Fruit fly (Drosophila melanogaster) whole organism, embryonic: ENCODE measurements around the gene trio.

Experiments
- Asciz ChIP-seq: fragments of 200-800 bp; sonication (Bioruptor generic); optimal IDR thresholded peaks from 2 replicates; lab custom pipeline; 2017; ENCODE audit warnings: missing biosample characterization, mild to moderate bottlenecking, missing genetic modification characterization, missing genetic modification reagents
- Atf6 ChIP-seq: fragments of 200-800 bp; sonication (Bioruptor generic); IDR thresholded peaks from 2 replicates; pipeline ENCODE4 v1.3.6; 2022; ENCODE audit warnings: missing biosample characterization, missing genetic modification characterization
- BtbVII ChIP-seq: fragments of 200-800 bp; sonication (Bioruptor generic); optimal IDR thresholded peaks from 3 replicates; lab custom pipeline; 2017; ENCODE audit warnings: missing biosample characterization, mild to moderate bottlenecking, missing genetic modification characterization
- CG10366 ChIP-seq: fragments of 200-800 bp; sonication (Bioruptor generic); IDR thresholded peaks from 2 replicates; pipeline ENCODE4 v1.3.6; 2022; ENCODE audit warnings: missing biosample characterization, missing genetic modification characterization
- CG10431 ChIP-seq: fragments of 200-800 bp; sonication (Bioruptor generic); optimal IDR thresholded peaks from 3 replicates; lab custom pipeline; 2018; ENCODE audit warnings: missing biosample characterization, mild to moderate bottlenecking, missing genetic modification characterization
- CG10979 ChIP-seq: fragments of 200-800 bp; sonication (Bioruptor generic); optimal IDR thresholded peaks from 2 replicates; lab custom pipeline; 2018; ENCODE audit warnings: missing biosample characterization, mild to moderate bottlenecking, missing genetic modification characterization, moderate library complexity
- CG11247 ChIP-seq: fragments of 200-800 bp; sonication (Bioruptor generic); IDR thresholded peaks from 2 replicates; pipeline ENCODE4 v1.3.6; 2022; ENCODE audit warnings: missing biosample characterization, missing genetic modification characterization
- CG1233 ChIP-seq: fragments of 200-800 bp; sonication (Bioruptor generic); optimal IDR thresholded peaks from 4 replicates; lab custom pipeline; 2018; ENCODE audit warnings: missing biosample characterization, mild to moderate bottlenecking, missing genetic modification characterization
- CG1603 ChIP-seq: fragments of 200-800 bp; sonication (Bioruptor generic); optimal IDR thresholded peaks from 2 replicates; lab custom pipeline; 2019; ENCODE audit warnings: missing biosample characterization, mild to moderate bottlenecking, missing genetic modification characterization, moderate library complexity
- CG17361 ChIP-seq: fragments of 200-800 bp; sonication (Bioruptor generic); IDR thresholded peaks from 3 replicates; pipeline ENCODE4 v1.3.6; 2022; ENCODE audit warnings: missing biosample characterization, missing genetic modification characterization
- CG17385 ChIP-seq: fragments of 200-800 bp; sonication (Bioruptor generic); optimal IDR thresholded peaks from 3 replicates; lab custom pipeline; 2018; ENCODE audit warnings: missing biosample characterization, mild to moderate bottlenecking, missing genetic modification characterization
- CG1832 ChIP-seq: fragments of 200-800 bp; sonication (Bioruptor generic); optimal IDR thresholded peaks from 2 replicates; lab custom pipeline; 2017; ENCODE audit warnings: missing biosample characterization, mild to moderate bottlenecking, missing genetic modification characterization, inconsistent platforms
- CG2889 ChIP-seq: fragments of 200-800 bp; sonication (Bioruptor generic); IDR thresholded peaks from 3 replicates; pipeline ENCODE4 v1.3.6; 2022; ENCODE audit warnings: missing biosample characterization, missing genetic modification characterization
- CG3065 ChIP-seq: fragments of 200-800 bp; sonication (Bioruptor generic); optimal IDR thresholded peaks from 2 replicates; lab custom pipeline; 2016; ENCODE audit warnings: missing biosample characterization, missing genetic modification characterization
- CG31441 ChIP-seq: fragments of 200-800 bp; sonication (Bioruptor generic); IDR thresholded peaks from 2 replicates; pipeline ENCODE4 v1.3.6; 2022; ENCODE audit warnings: missing biosample characterization, missing genetic modification characterization
- CG32772 ChIP-seq: fragments of 200-800 bp; sonication (Bioruptor generic); IDR thresholded peaks from 2 replicates; pipeline ENCODE4 v1.3.6; 2022; ENCODE audit warnings: missing biosample characterization, missing genetic modification characterization
- CG34224 ChIP-seq: fragments of 200-800 bp; sonication (Bioruptor generic); IDR thresholded peaks from 3 replicates; pipeline ENCODE4 v1.3.6; 2022; ENCODE audit warnings: missing biosample characterization, missing genetic modification characterization; ENCODE audit not compliant: partially characterized antibody
- CG34376 ChIP-seq: fragments of 200-800 bp; sonication (Bioruptor generic); optimal IDR thresholded peaks from 2 replicates; lab custom pipeline; 2018; ENCODE audit warnings: missing biosample characterization, mild to moderate bottlenecking, missing genetic modification characterization
- CG34422 ChIP-seq: fragments of 200-800 bp; sonication (Bioruptor generic); IDR thresholded peaks from 3 replicates; pipeline ENCODE4 v1.3.6; 2022; ENCODE audit warnings: missing biosample characterization, missing genetic modification characterization
- CG4404 ChIP-seq: fragments of 200-800 bp; sonication (Bioruptor generic); IDR thresholded peaks from 2 replicates; pipeline ENCODE4 v1.3.6; 2022; ENCODE audit warnings: missing biosample characterization, missing genetic modification characterization
- Camta ChIP-seq: fragments of 200-800 bp; sonication (Bioruptor generic); optimal IDR thresholded peaks from 2 replicates; lab custom pipeline; 2016; ENCODE audit warnings: missing biosample characterization, missing genetic modification characterization
- Dll ChIP-seq: fragments of 200-800 bp; sonication (Bioruptor generic); IDR thresholded peaks from 4 replicates; pipeline ENCODE4 v1.3.6; 2022; ENCODE audit warnings: missing biosample characterization, missing genetic modification characterization; ENCODE audit not compliant: partially characterized antibody
- Dref ChIP-seq: fragments of 200-800 bp; sonication (Bioruptor generic); IDR thresholded peaks from 2 replicates; pipeline ENCODE4 v1.3.6; 2022; ENCODE audit warnings: missing biosample characterization, missing genetic modification characterization
- Ets65A ChIP-seq: fragments of 200-800 bp; sonication (Bioruptor generic); peaks from one replicate; lab custom pipeline; 2016; ENCODE audit warnings: missing biosample characterization, missing genetic modification characterization
- Ets97D ChIP-seq: fragments of 200-800 bp; sonication (Bioruptor generic); optimal IDR thresholded peaks from 3 replicates; lab custom pipeline; 2016; ENCODE audit warnings: missing biosample characterization, missing genetic modification characterization
- H15 ChIP-seq: fragments of 200-800 bp; sonication (Bioruptor generic); IDR thresholded peaks from 3 replicates; pipeline ENCODE4 v1.3.6; 2022; ENCODE audit warnings: missing biosample characterization, missing genetic modification characterization
- HLH4C ChIP-seq: fragments of 200-800 bp; sonication (Bioruptor generic); IDR thresholded peaks from 3 replicates; pipeline ENCODE4 v1.3.6; 2022; ENCODE audit warnings: missing biosample characterization, missing genetic modification characterization; ENCODE audit not compliant: partially characterized antibody
- HLHmδ ChIP-seq: fragments of 200-800 bp; sonication (Bioruptor generic); optimal IDR thresholded peaks from 2 replicates; lab custom pipeline; 2018; ENCODE audit warnings: missing biosample characterization, mild to moderate bottlenecking, missing genetic modification characterization, moderate library complexity
- Hr51 ChIP-seq, 2 experiments: fragments of 200-800 bp; sonication (Bioruptor generic); optimal IDR thresholded peaks; 2 replicates in 1 of 2; 3 replicates in 1 of 2; lab custom pipeline; 2016 to 2018; ENCODE audit warnings: missing biosample characterization in 2 of 2, missing genetic modification characterization in 2 of 2, mild to moderate bottlenecking in 1 of 2, moderate library complexity in 1 of 2
- Hr78 ChIP-seq, 2 experiments: fragments of 200-800 bp in 1 of 2; fragments of >200 bp in 1 of 2; sonication (Bioruptor generic) in 1 of 2; optimal IDR thresholded peaks; 2 replicates each; lab custom pipeline; 2017 to 2019; ENCODE audit warnings: missing biosample characterization in 2 of 2, missing genetic modification characterization in 2 of 2, mild to moderate bottlenecking in 1 of 2, moderate library complexity in 1 of 2
- Lhr ChIP-seq: fragments of 200-800 bp; sonication (Bioruptor generic); optimal IDR thresholded peaks from 3 replicates; lab custom pipeline; 2017; ENCODE audit warnings: mild to moderate bottlenecking, missing biosample characterization, missing genetic modification reagents, missing genetic modification characterization
- Pdp1 ChIP-seq, 2 experiments: fragments of 200-800 bp; sonication (Bioruptor generic); optimal IDR thresholded peaks; 3 replicates each; lab custom pipeline; 2016; ENCODE audit warnings: missing biosample characterization in 2 of 2, missing genetic modification characterization in 2 of 2, mild to moderate bottlenecking in 1 of 2, moderate library complexity in 1 of 2
- Six4 ChIP-seq: fragments of 200-800 bp; sonication (Bioruptor generic); optimal IDR thresholded peaks from 2 replicates; lab custom pipeline; 2016; ENCODE audit warnings: missing biosample characterization, missing genetic modification characterization
- Sry-δ ChIP-seq: fragments of 200-800 bp; sonication (Bioruptor generic); optimal IDR thresholded peaks from 2 replicates; lab custom pipeline; 2016; ENCODE audit warnings: missing biosample characterization, missing genetic modification characterization
- abd-A ChIP-seq: fragments of 200-800 bp; sonication (Bioruptor generic); optimal IDR thresholded peaks from 3 replicates; lab custom pipeline; 2019; ENCODE audit warnings: missing biosample characterization, mild to moderate bottlenecking, missing genetic modification characterization, moderate library complexity
- cg ChIP-seq: fragments of 200-800 bp; sonication (Bioruptor generic); optimal IDR thresholded peaks from 3 replicates; lab custom pipeline; 2019; ENCODE audit warnings: missing biosample characterization, mild to moderate bottlenecking, missing genetic modification characterization, moderate library complexity
- ftz-f1 ChIP-seq: fragments of 200-800 bp; sonication (Bioruptor generic); optimal IDR thresholded peaks from 2 replicates; lab custom pipeline; 2016; ENCODE audit warnings: missing biosample characterization, missing genetic modification characterization
- grau ChIP-seq: fragments of 200-800 bp; optimal IDR thresholded peaks from 3 replicates; lab custom pipeline; 2019; ENCODE audit warnings: missing biosample characterization, mild to moderate bottlenecking, missing genetic modification characterization, moderate library complexity
- grn ChIP-seq: fragments of 200-800 bp; sonication (Bioruptor generic); optimal IDR thresholded peaks from 3 replicates; lab custom pipeline; 2017; ENCODE audit warnings: missing biosample characterization, missing genetic modification characterization
- hth ChIP-seq: fragments of >200 bp; optimal IDR thresholded peaks from 2 replicates; lab custom pipeline; 2017; ENCODE audit warnings: inconsistent platforms
- ind ChIP-seq: fragments of 200-800 bp; sonication (Bioruptor generic); optimal IDR thresholded peaks from 3 replicates; lab custom pipeline; 2016; ENCODE audit warnings: missing biosample characterization, missing genetic modification characterization
- lmd ChIP-seq: fragments of 200-800 bp; sonication (Bioruptor generic); IDR thresholded peaks from 2 replicates; pipeline ENCODE4 v1.3.6; 2022; ENCODE audit warnings: missing biosample characterization, missing genetic modification characterization
- nom ChIP-seq: fragments of 200-800 bp; sonication (Bioruptor generic); optimal IDR thresholded peaks from 2 replicates; lab custom pipeline; 2017; ENCODE audit warnings: missing biosample characterization, missing genetic modification characterization, mild to moderate bottlenecking, moderate library complexity, missing genetic modification reagents
- p53 ChIP-seq: fragments of 200-800 bp; sonication (Bioruptor generic); optimal IDR thresholded peaks from 2 replicates; lab custom pipeline; 2016; ENCODE audit warnings: missing biosample characterization, missing genetic modification characterization
- ro ChIP-seq: fragments of 200-800 bp; sonication (Bioruptor generic); IDR thresholded peaks from 2 replicates; pipeline ENCODE4 v1.3.6; 2022; ENCODE audit warnings: missing biosample characterization, missing genetic modification characterization
- run ChIP-seq: fragments of 200-800 bp; sonication (Bioruptor generic); optimal IDR thresholded peaks from 3 replicates; lab custom pipeline; 2018; ENCODE audit warnings: missing biosample characterization, mild to moderate bottlenecking, missing genetic modification characterization
- sob ChIP-seq: fragments of 200-800 bp; sonication (Bioruptor generic); IDR thresholded peaks from 2 replicates; pipeline ENCODE4 v1.3.6; 2022; ENCODE audit warnings: missing biosample characterization, missing genetic modification characterization
- stc ChIP-seq: fragments of 200-800 bp; sonication (Bioruptor generic); IDR thresholded peaks from 2 replicates; pipeline ENCODE4 v1.3.6; 2022; ENCODE audit warnings: missing biosample characterization, missing genetic modification characterization
- sug ChIP-seq: fragments of 200-800 bp; optimal IDR thresholded peaks from 2 replicates; lab custom pipeline; 2019; ENCODE audit warnings: missing biosample characterization, mild to moderate bottlenecking, missing genetic modification characterization, moderate library complexity
- trem ChIP-seq: fragments of 200-800 bp; optimal IDR thresholded peaks from 3 replicates; lab custom pipeline; 2019; ENCODE audit warnings: missing biosample characterization, mild to moderate bottlenecking, missing genetic modification characterization, moderate library complexity
- usp ChIP-seq: fragments of >200 bp; optimal IDR thresholded peaks from 2 replicates; lab custom pipeline; 2017; ENCODE audit warnings: missing biosample characterization, missing genetic modification characterization

Gene trio

DNA sequence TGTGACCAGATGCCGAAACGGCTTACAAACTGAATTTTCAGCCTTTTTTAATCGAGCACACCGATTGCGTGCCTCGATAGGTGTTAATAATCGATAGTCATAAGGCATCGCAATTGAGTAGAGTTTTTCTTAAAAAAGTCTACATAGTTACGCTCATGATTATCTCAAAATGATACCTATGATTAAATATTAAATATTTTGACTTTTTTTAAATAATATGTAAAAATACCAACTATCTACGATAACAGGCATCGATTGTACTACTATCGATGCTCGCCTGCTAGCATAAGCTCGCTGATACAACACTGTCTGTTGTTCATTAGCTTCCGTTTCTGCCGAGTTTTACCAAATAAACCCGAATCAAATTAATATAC lies 199 bp upstream of the trio start (continued):
- TF ChIP-seq Pdp1 (GFP tag; optimal IDR thresholded peaks at IDR 0.05; lab: Kevin White, UChicago) (no peak), ftz-f1 (GFP tag; lab: Kevin White, UChicago) (no peak), usp (GFP tag; lab: Kevin White, UChicago) (no peak), CG2889 (no peak), CG31441 (GFP tag; lab: Robert Waterston, UW) (peak; percentile 58; the same call in 1 of the 2 replicates), CG3065 (GFP tag; lab: Kevin White, UChicago) (no peak), H15 (GFP tag; lab: Robert Waterston, UW) (0 out of 3 replicates have a peak, but pooled peaks have one; percentile 32), grau (peak; percentile 49), ro (GFP tag; lab: Robert Waterston, UW) (no peak), CG1233 (GFP tag; lab: Kevin White, UChicago) (peak; percentile 62), Atf6 (GFP tag; lab: Robert Waterston, UW) (no peak), CG4404 (GFP tag; lab: Robert Waterston, UW) (no peak), CG10366 (GFP tag; lab: Robert Waterston, UW) (peak; percentile 46), grn (GFP tag; lab: Kevin White, UChicago) (no peak), trem (tag; lab: Kevin White, UChicago) (peak; percentile 65), CG34376 (GFP tag; lab: Kevin White, UChicago) (peak; percentile 34), Lhr (GFP tag; lab: Kevin White, UChicago) (peak; percentile 46), HLHmδ (GFP tag; lab: Kevin White, UChicago) (peak; percentile 43), abd-A (tag; lab: Kevin White, UChicago) (no peak), Dref (GFP tag; lab: Robert Waterston, UW) (peak; percentile 88), run (no peak), CG1603 (tag; lab: Kevin White, UChicago) (peak; percentile 42), CG1832 (GFP tag; lab: Kevin White, UChicago) (no peak), CG11247 (GFP tag; lab: Robert Waterston, UW) (peak; percentile 53; the same call in 1 of the 2 replicates), Asciz (peak; percentile 15), BtbVII (GFP tag; lab: Kevin White, UChicago) (peak; percentile 61), Camta (GFP tag; lab: Kevin White, UChicago) (no peak), CG10979 (tag; lab: Kevin White, UChicago) (no peak), CG10431 (GFP tag; lab: Kevin White, UChicago) (no peak), CG34224 (GFP tag; lab: Robert Waterston, UW) (peak; percentile 80), CG17361 (GFP tag; lab: Robert Waterston, UW) (peak; percentile 61; the same call in 2 of the 3 replicates), Sry-δ (GFP tag; lab: Kevin White, UChicago) (peak; percentile 36), sug (tag; lab: Kevin White, UChicago) (no peak), sob (GFP tag; lab: Robert Waterston, UW) (peak; percentile 70), Ets97D (GFP tag; lab: Kevin White, UChicago) (peak; percentile 89), ind (GFP tag; lab: Kevin White, UChicago) (no peak), Hr51 (GFP tag; optimal IDR thresholded peaks at IDR 0.05; lab: Kevin White, UChicago) (peak in 1 of 2 experiments; percentile 7), lmd (GFP tag; lab: Robert Waterston, UW) (peak; percentile 55; the same call in 1 of the 2 replicates), HLH4C (GFP tag; lab: Robert Waterston, UW) (peak; percentile 95), CG34422 (GFP tag; lab: Robert Waterston, UW) (peak; percentile 33; the same call in 2 of the 3 replicates), Dll (GFP tag; lab: Robert Waterston, UW) (peak; percentile 96), nom (GFP tag; lab: Kevin White, UChicago) (peak; percentile 38), hth (no peak), Hr78 (GFP tag; optimal IDR thresholded peaks at IDR 0.05; lab: Kevin White, UChicago) (no peak), CG17385 (GFP tag; lab: Kevin White, UChicago) (peak; percentile 33), Six4 (GFP tag; lab: Kevin White, UChicago) (no peak), Ets65A (GFP tag; lab: Kevin White, UChicago) (peak; percentile 16), stc (GFP tag; lab: Robert Waterston, UW) (no peak), p53 (GFP tag; lab: Kevin White, UChicago) (peak; percentile 37), CG32772 (GFP tag; lab: Robert Waterston, UW) (0 out of 2 replicates have a peak, but pooled peaks have one; percentile 5), cg (GFP tag; lab: Kevin White, UChicago) (no peak)
